Fruit fly (Drosophila melanogaster): Measurements from ENCODE around the gene Jon65Aii.

Jon65Aii gene

DNA sequence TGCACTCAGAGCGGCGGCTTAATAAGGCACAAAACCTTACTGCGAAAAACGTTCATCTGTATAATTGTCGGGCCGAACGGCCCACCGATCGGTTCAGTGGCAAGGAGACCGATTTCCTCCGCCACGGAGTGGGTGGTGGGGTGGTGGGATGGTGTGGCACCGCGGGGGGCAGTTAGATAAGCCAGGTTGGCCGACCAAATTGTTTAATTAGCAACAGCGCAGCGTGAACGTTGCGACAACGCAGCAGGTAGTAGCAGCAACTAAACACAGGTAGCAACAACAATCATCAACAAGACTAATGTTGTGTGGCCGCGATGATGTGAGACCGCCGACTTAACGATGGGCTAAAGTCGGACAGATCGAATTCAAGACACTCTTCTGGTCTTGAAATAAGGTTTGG lies 16.1 kb downstream of the Jon65Aii start:
- TF ChIP-seq noc (tag; optimal IDR thresholded peaks at IDR 0.05): no peak

- no peak for TF ChIP-seq noc (tag; optimal IDR thresholded peaks at IDR 0.05)
Observed at dm6 chr3L:6070119-6070518, 18.0 kb downstream of the Jon65Aii start.

- no peak for TF ChIP-seq noc (tag; optimal IDR thresholded peaks at IDR 0.05)
Observed at dm6 chr3L:6071454-6072189, 19.5 kb downstream of the Jon65Aii start, which contains the start of gene CG6602. Gene CG6602, plus strand, starts transcription at chr3L:6072139.

DNA sequence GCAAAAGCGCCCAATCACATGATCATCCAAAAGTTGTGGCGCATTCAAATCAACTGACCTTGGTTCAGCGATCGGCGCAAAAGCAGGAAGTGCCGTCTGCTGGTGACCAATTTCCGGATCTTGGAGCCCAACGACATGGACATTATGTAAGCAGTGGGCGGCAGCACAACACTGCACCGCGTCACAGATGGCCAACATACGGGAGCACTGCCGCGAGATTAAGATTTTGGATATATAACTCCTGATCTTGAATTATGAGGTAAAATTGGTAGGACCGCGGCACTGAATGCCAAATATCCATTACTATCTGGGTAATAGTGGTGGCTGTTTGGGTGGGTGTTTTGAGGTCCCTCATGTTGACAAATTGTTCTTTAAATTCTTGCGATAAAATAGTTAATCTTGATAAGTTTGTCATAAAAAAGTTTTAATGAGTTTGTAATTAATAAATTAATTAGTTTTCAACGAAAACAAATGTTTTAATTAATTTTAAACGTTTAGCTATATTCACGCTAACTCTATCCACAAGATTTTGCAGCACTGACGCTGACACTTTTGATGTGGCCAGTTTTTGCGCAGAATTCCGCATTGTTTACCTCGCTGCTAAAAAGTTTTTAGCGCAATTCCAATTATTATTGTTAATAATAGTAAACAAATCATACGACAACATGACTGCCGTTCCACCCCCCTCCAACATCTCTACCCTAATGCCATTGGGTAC lies 23.0 kb downstream of the Jon65Aii start, which contains the start of the genes CG13295 and CG6610:
CG13295 (minus strand) TSS at position 271 of the 718 bp plus-strand sequence.
CG6610 (plus strand) TSS at position 562 of the 718 bp plus-strand sequence.
- TF ChIP-seq noc (tag; optimal IDR thresholded peaks at IDR 0.05): peak; percentile 60

dm6 chr3L:6076429-6076828 lies 24.3 kb downstream of the Jon65Aii start, which contains the start of gene ssp6:
Gene ssp6, plus strand, starts transcription at chr3L:6076722.
- no peak for TF ChIP-seq noc (tag; optimal IDR thresholded peaks at IDR 0.05)

dm6 chr3L:6082561-6082960 lies 30.4 kb downstream of the Jon65Aii start, which contains the start of gene CG13293:
Gene CG13293, plus strand, starts transcription at chr3L:6082883.
- TF ChIP-seq noc (tag; optimal IDR thresholded peaks at IDR 0.05): no peak

- no peak for TF ChIP-seq noc (tag; optimal IDR thresholded peaks at IDR 0.05)
Observed at dm6 chr3L:6084446-6084845, 32.3 kb downstream of the Jon65Aii start.

DNA sequence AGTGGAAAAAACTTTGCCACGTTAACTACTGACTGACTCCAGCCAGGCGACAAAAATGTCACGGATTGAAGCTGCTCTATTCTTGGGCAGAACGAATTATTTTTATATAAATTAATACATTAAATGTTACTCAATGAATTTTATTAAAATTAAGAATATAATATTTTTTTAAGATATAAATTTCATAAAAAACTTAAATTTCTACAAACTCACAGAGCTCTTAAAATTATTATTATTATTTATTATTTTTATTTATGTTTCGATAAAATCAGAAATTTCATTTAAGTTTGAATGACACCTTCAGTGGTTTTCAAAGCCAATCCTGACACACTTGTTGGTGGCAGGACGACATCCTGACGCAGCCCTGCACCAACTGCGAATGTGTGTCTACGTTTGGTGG lies 33.0 kb downstream of the Jon65Aii start:
- TF ChIP-seq noc (tag; optimal IDR thresholded peaks at IDR 0.05): no peak

DNA sequence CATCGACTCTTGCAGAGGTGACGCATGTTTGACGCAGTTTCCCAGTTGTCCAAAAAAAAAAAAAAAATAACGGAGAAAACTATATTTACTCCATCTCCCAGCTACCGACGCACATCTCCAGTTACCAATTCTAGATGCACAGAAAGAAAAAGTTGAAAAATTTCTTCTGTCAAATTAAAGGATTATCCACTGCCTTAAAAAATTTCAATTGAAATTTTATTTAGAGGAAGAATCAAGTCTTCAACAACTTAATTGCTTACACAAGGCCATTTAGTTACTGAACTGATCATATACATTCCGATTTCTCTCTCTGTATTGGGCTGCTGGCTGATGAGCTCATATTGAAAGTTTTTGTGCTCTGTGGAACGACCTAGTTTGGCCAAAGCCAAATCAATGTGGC lies 33.9 kb downstream of the Jon65Aii start:
- TF ChIP-seq noc (tag; optimal IDR thresholded peaks at IDR 0.05): no peak

DNA sequence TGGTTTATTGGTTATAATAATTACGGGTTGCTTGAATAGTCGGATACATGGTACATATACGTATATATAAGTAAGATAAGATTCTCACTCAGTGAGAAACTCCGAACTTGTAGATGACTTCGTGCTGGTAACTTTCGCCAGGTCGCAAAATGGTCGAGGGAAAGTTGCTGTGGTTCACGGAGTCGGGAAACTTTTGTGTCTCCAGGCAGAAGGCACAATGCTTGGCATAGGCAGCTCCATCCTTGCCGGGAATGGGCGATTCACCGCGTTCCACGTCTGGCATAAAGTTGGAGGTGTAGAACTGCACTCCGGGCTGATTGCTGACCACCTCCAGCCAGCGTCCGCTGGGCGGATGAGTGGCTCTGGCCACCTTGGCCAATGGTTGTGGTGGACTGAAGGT lies 41.1 kb downstream of the Jon65Aii start, which contains the start of gene CG10469:
CG10469 (minus strand) TSS at position 101 of the 400 bp plus-strand sequence.
- TF ChIP-seq noc (tag; optimal IDR thresholded peaks at IDR 0.05): no peak

DNA sequence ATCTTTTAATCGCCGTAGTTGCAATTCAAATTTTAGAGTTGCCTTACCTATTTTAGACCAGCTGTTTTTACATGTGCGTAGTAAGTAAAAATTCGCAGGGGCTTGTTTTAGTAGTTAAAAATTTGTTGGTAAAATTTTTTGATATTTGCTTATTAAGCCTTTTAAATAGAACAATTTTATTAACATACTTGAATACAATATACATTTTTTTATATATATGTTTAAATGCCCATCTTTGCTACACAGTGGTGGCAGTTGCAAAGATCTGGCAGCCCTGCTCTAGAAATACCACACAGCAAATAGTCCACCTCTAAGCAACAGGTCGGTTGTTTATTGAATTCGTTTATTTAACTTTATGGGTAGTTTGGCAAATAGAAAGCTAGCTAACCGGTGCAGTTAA lies 42.6 kb downstream of the Jon65Aii start, which contains the start of the genes CG10467 and loj:
CG10467 (minus strand) TSS at position 51 of the 400 bp plus-strand sequence.
loj (plus strand) TSS at position 291 of the 400 bp plus-strand sequence.
- TF ChIP-seq noc (tag; optimal IDR thresholded peaks at IDR 0.05): peak; percentile 92

- no peak for TF ChIP-seq noc (tag; optimal IDR thresholded peaks at IDR 0.05)
Observed at dm6 chr3L:6097270-6097669, 45.1 kb downstream of the Jon65Aii start, which contains the start of gene Ets65A. Gene Ets65A, plus strand, starts transcription at chr3L:6097617.
